Worm (Caenorhabditis elegans): ENCODE measurements around the gene kbp-2.

Gene kbp-2

ce11 chrIII:4910956-4911355, 7.3 kb upstream of the kbp-2 start, which contains the start of gene F26F4.2:
F26F4.2 (plus strand) TSS chrIII:4911256.
- TF ChIP-seq ces-1 (GFP tag; optimal IDR thresholded peaks at IDR 0.05) (no peak), unc-62 (GFP tag; optimal IDR thresholded peaks at IDR 0.05) (no peak), sup-37 (GFP tag; optimal IDR thresholded peaks at IDR 0.05) (no peak), lir-3 (tag; optimal IDR thresholded peaks at IDR 0.05; ENCODE audit: poor library complexity) (no peak), vab-15 (tag; optimal IDR thresholded peaks at IDR 0.05) (no peak)

ce11 chrIII:4909938-4910337, 6.3 kb upstream of the kbp-2 start, which contains the start of gene F26F4.12:
F26F4.12 (minus strand) TSS chrIII:4910038.
- TF ChIP-seq lin-15B (tag; optimal IDR thresholded peaks at IDR 0.05) (no peak), tlp-1 (tag; optimal IDR thresholded peaks at IDR 0.05) (no peak), ceh-90 (tag; optimal IDR thresholded peaks at IDR 0.05) (no peak), egl-13 (tag; optimal IDR thresholded peaks at IDR 0.05) (no peak), lin-13 (GFP tag; optimal IDR thresholded peaks at IDR 0.05) (no peak), aly-2 (tag; optimal IDR thresholded peaks at IDR 0.05) (no peak), egl-27 (tag; optimal IDR thresholded peaks at IDR 0.05) (no peak), unc-86 (tag; optimal IDR thresholded peaks at IDR 0.05) (no peak), Y116A8C.19 (tag; optimal IDR thresholded peaks at IDR 0.05; ENCODE audit: borderline replicate concordance) (no peak), mdl-1 (tag; optimal IDR thresholded peaks at IDR 0.05) (no peak), nhr-12 (tag; optimal IDR thresholded peaks at IDR 0.05) (no peak), snu-23 (GFP tag; optimal IDR thresholded peaks at IDR 0.05) (no peak), zip-4 (GFP tag; optimal IDR thresholded peaks at IDR 0.05) (no peak), dpl-1 (GFP tag; optimal IDR thresholded peaks at IDR 0.05) (no peak), fkh-10 (GFP tag; optimal IDR thresholded peaks at IDR 0.05) (no peak), unc-30 (tag; optimal IDR thresholded peaks at IDR 0.05) (no peak), nhr-11 (tag; optimal IDR thresholded peaks at IDR 0.05) (no peak), elt-2 (tag; optimal IDR thresholded peaks at IDR 0.05) (no peak), grh-1 (GFP tag; IDR thresholded peaks at IDR 0.05) (no peak), nhr-84 (tag; optimal IDR thresholded peaks at IDR 0.05) (no peak)

ce11 chrIII:4906896-4907295, 3.2 kb upstream of the kbp-2 start, which contains the start of gene rom-1:
rom-1 (plus strand) TSS chrIII:4907196.
- no peak for TF ChIP-seq mab-9 (GFP tag; IDR thresholded peaks at IDR 0.05)
- no peak for TF ChIP-seq sup-37 (GFP tag; optimal IDR thresholded peaks at IDR 0.05)
- no peak for TF ChIP-seq dpl-1 (GFP tag; optimal IDR thresholded peaks at IDR 0.05)
- TF ChIP-seq ets-5 (GFP tag; IDR thresholded peaks at IDR 0.05), result no peak
- no peak for TF ChIP-seq mep-1 (tag; optimal IDR thresholded peaks at IDR 0.05)
- TF ChIP-seq blmp-1 (tag; optimal IDR thresholded peaks at IDR 0.05), result no peak
- TF ChIP-seq nhr-77 (tag; optimal IDR thresholded peaks at IDR 0.05), result no peak
- TF ChIP-seq lsy-2 (tag; optimal IDR thresholded peaks at IDR 0.05), result no peak
- TF ChIP-seq C34B4.2 (tag; optimal IDR thresholded peaks at IDR 0.05), result no peak
- TF ChIP-seq fkh-4 (tag; optimal IDR thresholded peaks at IDR 0.05; ENCODE audit: borderline replicate concordance), result no peak
- TF ChIP-seq grh-1 (GFP tag; IDR thresholded peaks at IDR 0.05), result no peak
- no peak for TF ChIP-seq zip-4 (GFP tag; optimal IDR thresholded peaks at IDR 0.05)
- TF ChIP-seq nhr-11 (tag; optimal IDR thresholded peaks at IDR 0.05), result no peak
- no peak for TF ChIP-seq ceh-63 (GFP tag; optimal IDR thresholded peaks at IDR 0.05)

- TF ChIP-seq elt-2 (tag; optimal IDR thresholded peaks at IDR 0.05) (peak; percentile 32), blmp-1 (tag; optimal IDR thresholded peaks at IDR 0.05) (peak; percentile 63), nhr-85 (tag) (peak; percentile 8), lin-13 (GFP tag; optimal IDR thresholded peaks at IDR 0.05) (no peak), lin-14 (GFP tag; optimal IDR thresholded peaks at IDR 0.05) (peak; percentile 16), nhr-77 (tag; optimal IDR thresholded peaks at IDR 0.05) (no peak), elt-3 (tag; optimal IDR thresholded peaks at IDR 0.05) (peak in 1 of 6 experiments; percentile 51)
Observed at ce11 chrIII:4906365-4906764, 2.7 kb upstream of the kbp-2 start.

Measured in whole organism, L1 larva.